Worm (Caenorhabditis elegans) whole organism, L1 larva: Measurements from ENCODE around the gene pap-2.
A peak's percentile ranks its signal among the peaks of the same experiment; 100 is the strongest.

ENCODE experiments used
- C16A3.4 ChIP-seq: fragments of 150-350 bp; optimal IDR thresholded peaks from 2 replicates; lab custom pipeline; 2014; ENCODE audit warnings: missing biosample characterization, missing genetic modification characterization
- C34B4.2 ChIP-seq: sonication (generic microtip); optimal IDR thresholded peaks from 2 replicates; lab custom pipeline; 2017; ENCODE audit warnings: mild to moderate bottlenecking, missing genetic modification characterization, missing compliant biosample characterization
- Y116A8C.19 ChIP-seq: sonication (generic microtip); optimal IDR thresholded peaks from 2 replicates; lab custom pipeline; 2016; ENCODE audit warnings: missing compliant biosample characterization, missing genetic modification characterization, borderline replicate concordance
- aha-1 ChIP-seq: fragments of 150-350 bp; optimal IDR thresholded peaks from 2 replicates; lab custom pipeline; 2014; ENCODE audit warnings: missing biosample characterization, missing genetic modification characterization
- aly-2 ChIP-seq: fragments of 150-350 bp; optimal IDR thresholded peaks from 2 replicates; lab custom pipeline; 2014; ENCODE audit warnings: missing biosample characterization, missing genetic modification characterization
- ama-1 ChIP-seq: fragments of 150-350 bp; optimal IDR thresholded peaks from 2 replicates; lab custom pipeline; 2014
- blmp-1 ChIP-seq: fragments of 150-350 bp; optimal IDR thresholded peaks from 2 replicates; lab custom pipeline; 2014; ENCODE audit warnings: missing biosample characterization, missing genetic modification characterization
- ceh-88 ChIP-seq: fragments of 200-800 bp; sonication (Bioruptor generic); IDR thresholded peaks from 2 replicates; pipeline ENCODE4 v1.3.6; 2022; ENCODE audit warnings: missing genetic modification characterization, missing compliant biosample characterization
- ceh-90 ChIP-seq: sonication (generic microtip); optimal IDR thresholded peaks from 2 replicates; lab custom pipeline; 2016; ENCODE audit warnings: missing genetic modification characterization, missing compliant biosample characterization
- dpl-1 ChIP-seq, 3 experiments: fragments of 150-350 bp in 2 of 3; sonication (generic microtip) in 1 of 3; optimal IDR thresholded peaks; 2 replicates each; lab custom pipeline; 2014 to 2017; ENCODE audit warnings: missing biosample characterization in 3 of 3, missing genetic modification characterization in 3 of 3, missing genetic modification reagents in 3 of 3
- dsc-1 ChIP-seq: sonication (generic microtip); optimal IDR thresholded peaks from 2 replicates; lab custom pipeline; 2016; ENCODE audit warnings: mild to moderate bottlenecking, missing genetic modification characterization, missing compliant biosample characterization
- efl-1 ChIP-seq, 4 experiments: fragments of 150-350 bp; optimal IDR thresholded peaks in 3 of 4; peaks in 1 of 4; 1 replicate in 1 of 4; 2 replicates in 3 of 4; lab custom pipeline; 2014; ENCODE audit warnings: missing biosample characterization in 2 of 4, missing genetic modification characterization in 2 of 4, missing genetic modification reagents in 2 of 4
- elt-2 ChIP-seq: sonication (generic microtip); optimal IDR thresholded peaks from 2 replicates; lab custom pipeline; 2016; ENCODE audit warnings: missing genetic modification characterization, mild to moderate bottlenecking, inconsistent platforms, missing compliant biosample characterization, missing genetic modification reagents
- elt-3 ChIP-seq, 6 experiments: fragments of 150-350 bp in 1 of 6; sonication (generic microtip); optimal IDR thresholded peaks; 2 replicates each; lab custom pipeline; 2017 to 2018; ENCODE audit warnings: missing biosample characterization in 6 of 6, missing genetic modification characterization in 6 of 6, inconsistent platforms in 1 of 6
- fkh-10 ChIP-seq: sonication (generic microtip); optimal IDR thresholded peaks from 2 replicates; lab custom pipeline; 2017; ENCODE audit warnings: missing biosample characterization, missing genetic modification reagents, missing genetic modification characterization
- fkh-4 ChIP-seq: sonication (generic microtip); optimal IDR thresholded peaks from 2 replicates; lab custom pipeline; 2016; ENCODE audit warnings: missing compliant biosample characterization, missing genetic modification characterization, borderline replicate concordance
- hlh-4 ChIP-seq: sonication (generic microtip); optimal IDR thresholded peaks from 2 replicates; lab custom pipeline; 2016; ENCODE audit warnings: mild to moderate bottlenecking, missing genetic modification characterization, missing compliant biosample characterization
- lin-13 ChIP-seq: fragments of 150-350 bp; optimal IDR thresholded peaks from 2 replicates; lab custom pipeline; 2014; ENCODE audit warnings: missing biosample characterization, missing genetic modification reagents, missing genetic modification characterization
- lin-35 ChIP-seq, 2 experiments: fragments of 150-350 bp; optimal IDR thresholded peaks; 2 replicates each; lab custom pipeline; 2014; ENCODE audit warnings: missing biosample characterization in 2 of 2, missing genetic modification characterization in 2 of 2, missing genetic modification reagents in 2 of 2
- lin-39 ChIP-seq: fragments of 150-350 bp; optimal IDR thresholded peaks from 2 replicates; lab custom pipeline; 2014; ENCODE audit warnings: missing biosample characterization, missing genetic modification reagents, missing genetic modification characterization
- nhr-11 ChIP-seq: fragments of 150-350 bp; optimal IDR thresholded peaks from 2 replicates; lab custom pipeline; 2014; ENCODE audit warnings: missing biosample characterization, missing genetic modification characterization
- nhr-19 ChIP-seq: fragments of 200-800 bp; sonication (Bioruptor generic); conservative IDR thresholded peaks from 2 replicates; pipeline ENCODE4 v1.3.6; 2022; ENCODE audit warnings: missing genetic modification characterization, missing compliant biosample characterization
- nhr-20 ChIP-seq: sonication (generic microtip); optimal IDR thresholded peaks from 2 replicates; lab custom pipeline; 2016; ENCODE audit warnings: mild to moderate bottlenecking, missing genetic modification characterization, missing compliant biosample characterization
- nhr-237 ChIP-seq: fragments of 150-350 bp; optimal IDR thresholded peaks from 2 replicates; lab custom pipeline; 2014; ENCODE audit warnings: missing biosample characterization, missing genetic modification characterization
- nhr-28 ChIP-seq: fragments of 150-350 bp; optimal IDR thresholded peaks from 2 replicates; lab custom pipeline; 2014; ENCODE audit warnings: missing biosample characterization, missing genetic modification characterization
- nhr-47 ChIP-seq: sonication (generic microtip); optimal IDR thresholded peaks from 2 replicates; lab custom pipeline; 2016; ENCODE audit warnings: mild to moderate bottlenecking, missing genetic modification characterization, moderate library complexity, missing compliant biosample characterization
- nhr-71 ChIP-seq: sonication (generic microtip); optimal IDR thresholded peaks from 2 replicates; lab custom pipeline; 2016; ENCODE audit warnings: mild to moderate bottlenecking, missing genetic modification characterization, moderate library complexity, missing compliant biosample characterization
- nhr-76 ChIP-seq: sonication (generic microtip); optimal IDR thresholded peaks from 2 replicates; lab custom pipeline; 2017; ENCODE audit warnings: missing biosample characterization, missing genetic modification characterization
- nhr-90 ChIP-seq: sonication (generic microtip); optimal IDR thresholded peaks from 2 replicates; lab custom pipeline; 2016; ENCODE audit warnings: mild to moderate bottlenecking, missing genetic modification characterization, missing compliant biosample characterization; ENCODE audit not compliant: poor library complexity
- rnt-1 ChIP-seq: sonication (generic microtip); optimal IDR thresholded peaks from 2 replicates; lab custom pipeline; 2016; ENCODE audit warnings: mild to moderate bottlenecking, missing genetic modification characterization, moderate library complexity, missing compliant biosample characterization
- snu-23 ChIP-seq: sonication (generic microtip); optimal IDR thresholded peaks from 2 replicates; lab custom pipeline; 2016; ENCODE audit warnings: missing genetic modification characterization, missing compliant biosample characterization
- sup-37 ChIP-seq: fragments of 200-800 bp; sonication (Bioruptor generic); optimal IDR thresholded peaks from 2 replicates; lab custom pipeline; 2018; ENCODE audit warnings: mild to moderate bottlenecking, missing genetic modification characterization, missing compliant biosample characterization
- tbx-2 ChIP-seq: sonication (generic microtip); optimal IDR thresholded peaks from 2 replicates; lab custom pipeline; 2016; ENCODE audit warnings: missing genetic modification characterization, missing compliant biosample characterization
- unc-62 ChIP-seq: fragments of 150-350 bp; optimal IDR thresholded peaks from 2 replicates; lab custom pipeline; 2014; ENCODE audit warnings: missing biosample characterization, missing genetic modification reagents, missing genetic modification characterization
- unc-86 ChIP-seq: sonication (generic microtip); optimal IDR thresholded peaks from 2 replicates; lab custom pipeline; 2016; ENCODE audit warnings: missing genetic modification characterization, missing compliant biosample characterization
- unc-98 ChIP-seq: fragments of 200-800 bp; sonication (Bioruptor generic); IDR thresholded peaks from 2 replicates; pipeline ENCODE4 v1.3.6; 2022; ENCODE audit warnings: missing genetic modification characterization, missing compliant biosample characterization
- xbp-1 ChIP-seq: sonication (generic microtip); optimal IDR thresholded peaks from 2 replicates; lab custom pipeline; 2016; ENCODE audit warnings: missing genetic modification characterization, missing compliant biosample characterization
- zip-4 ChIP-seq: fragments of 200-800 bp; sonication (Bioruptor generic); optimal IDR thresholded peaks from 2 replicates; lab custom pipeline; 2018; ENCODE audit warnings: mild to moderate bottlenecking, missing genetic modification characterization, moderate library complexity, missing compliant biosample characterization

The pap-2 gene

ce11 chrII:9600022-9600722 is 9.0 kb downstream of the pap-2 start (continued):
- TF ChIP-seq elt-3 (tag; optimal IDR thresholded peaks at IDR 0.05; lab: Kevin White, UChicago) (no peak), rnt-1 (peak; percentile 59), tbx-2 (tag; lab: Kevin White, UChicago) (no peak), lin-39 (tag; lab: Kevin White, UChicago) (peak; percentile 36), blmp-1 (tag; lab: Kevin White, UChicago) (no peak), efl-1 (optimal IDR thresholded peaks at IDR 0.05; lab: Kevin White, UChicago) (no peak), efl-1 (GFP tag; optimal IDR thresholded peaks at IDR 0.05 in 1 of 2; lab: Kevin White, UChicago) (peak in 1 of 2 experiments; percentile 37), zip-4 (GFP tag; lab: Kevin White, UChicago) (no peak), dsc-1 (tag; lab: Kevin White, UChicago) (no peak), dpl-1 (GFP tag; optimal IDR thresholded peaks at IDR 0.05; lab: Kevin White, UChicago) (no peak), lin-35 (GFP tag; optimal IDR thresholded peaks at IDR 0.05; lab: Kevin White, UChicago) (peak in 1 of 2 experiments; percentile 11), ceh-88 (no peak), ceh-90 (tag; lab: Kevin White, UChicago) (no peak), nhr-76 (tag; lab: Kevin White, UChicago) (no peak), nhr-28 (no peak), sup-37 (no peak), nhr-237 (no peak), fkh-4 (tag; lab: Kevin White, UChicago) (no peak), nhr-47 (tag; lab: Kevin White, UChicago) (no peak)

- no peak for TF ChIP-seq aha-1 (tag; lab: Kevin White, UChicago)
- no peak for TF ChIP-seq nhr-20
- peak; percentile 52 for TF ChIP-seq nhr-90
- TF ChIP-seq nhr-47 (tag; lab: Kevin White, UChicago), result no peak
- TF ChIP-seq Y116A8C.19 (tag; lab: Kevin White, UChicago), result no peak
- TF ChIP-seq lin-35 (GFP tag; optimal IDR thresholded peaks at IDR 0.05; lab: Kevin White, UChicago), result peak in 1 of 2 experiments; percentile 1
- no peak for TF ChIP-seq efl-1 (optimal IDR thresholded peaks at IDR 0.05; lab: Kevin White, UChicago)
- peak in 1 of 2 experiments; percentile 66 for TF ChIP-seq efl-1 (GFP tag; optimal IDR thresholded peaks at IDR 0.05 in 1 of 2; lab: Kevin White, UChicago)
- peak; percentile 29 for TF ChIP-seq nhr-71 (tag; lab: Kevin White, UChicago)
Measured at ce11 chrII:9597516-9598047, 11.6 kb downstream of the pap-2 start, which contains the start of gene mrpl-53. Gene mrpl-53 (plus strand): TSS chrII:9597622.

DNA sequence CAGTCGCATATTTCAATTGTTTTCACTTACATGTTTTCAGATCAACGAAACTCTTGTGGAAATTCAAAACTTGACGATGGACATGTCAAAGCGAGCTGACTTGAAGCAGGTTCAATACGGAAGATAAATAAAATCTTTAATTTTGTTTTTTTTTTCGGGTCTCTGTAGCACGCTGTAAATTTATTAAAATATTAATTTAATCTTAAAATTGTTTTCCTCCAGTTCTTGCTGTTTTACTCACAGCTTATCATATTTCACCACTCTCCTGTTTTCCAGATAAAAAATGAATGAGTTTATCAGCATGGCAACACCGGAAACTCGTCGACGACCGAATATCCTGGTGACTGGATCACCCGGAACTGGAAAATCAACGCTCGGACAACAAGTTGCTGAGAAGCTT is 12.8 kb downstream of the pap-2 start, which contains the start of gene E02H1.6:
Gene E02H1.6 (plus strand): TSS at position 301 of the 400 bp plus-strand sequence.
- TF ChIP-seq unc-98 (GFP tag; lab: Robert Waterston, UW), result no peak
- no peak for TF ChIP-seq nhr-237
- TF ChIP-seq lin-13 (GFP tag; lab: Kevin White, UChicago), result no peak
- TF ChIP-seq xbp-1 (tag; lab: Kevin White, UChicago), result no peak
- TF ChIP-seq ceh-90 (tag; lab: Kevin White, UChicago), result no peak
- TF ChIP-seq nhr-47 (tag; lab: Kevin White, UChicago), result no peak
- TF ChIP-seq hlh-4, result no peak
- no peak for TF ChIP-seq C16A3.4
- TF ChIP-seq nhr-19, result no peak
- TF ChIP-seq snu-23, result no peak

DNA sequence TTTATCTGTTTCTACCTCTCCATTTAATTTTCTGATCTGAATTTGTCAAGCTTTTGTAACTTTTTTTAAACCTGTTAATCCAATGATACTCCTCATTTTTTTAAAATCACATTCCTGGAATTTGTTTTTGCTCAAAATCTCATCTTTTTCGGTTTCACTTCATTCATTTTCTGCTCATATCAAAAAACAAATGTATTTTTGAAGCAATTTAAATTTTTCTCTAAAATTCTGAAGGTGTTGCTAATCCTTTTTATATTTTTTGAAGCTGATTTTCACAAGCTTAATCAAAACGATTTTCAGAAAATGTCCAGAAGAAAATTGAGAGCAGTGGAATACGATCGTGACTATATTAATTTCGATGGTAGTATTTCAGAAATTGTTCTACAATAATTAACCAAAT is 14.3 kb downstream of the pap-2 start, which contains the start of gene E02H1.5:
Gene E02H1.5 (plus strand): TSS at position 301 of the 400 bp plus-strand sequence.
- no peak for TF ChIP-seq fkh-10 (GFP tag; lab: Kevin White, UChicago)
- TF ChIP-seq elt-2 (tag; lab: Kevin White, UChicago), result no peak
- TF ChIP-seq nhr-11 (tag; lab: Kevin White, UChicago), result no peak
- no peak for TF ChIP-seq hlh-4
- no peak for TF ChIP-seq unc-86 (tag; lab: Kevin White, UChicago)
- TF ChIP-seq C34B4.2, result no peak
- no peak for TF ChIP-seq aly-2 (tag; lab: Kevin White, UChicago)
- no peak for TF ChIP-seq C16A3.4
- TF ChIP-seq unc-98 (GFP tag; lab: Robert Waterston, UW), result no peak
- no peak for TF ChIP-seq unc-62 (GFP tag; lab: Kevin White, UChicago)
- TF ChIP-seq ama-1, result no peak
- TF ChIP-seq elt-3 (tag; optimal IDR thresholded peaks at IDR 0.05; lab: Kevin White, UChicago), result no peak
- TF ChIP-seq nhr-20, result no peak
- TF ChIP-seq ceh-88, result no peak
- TF ChIP-seq lin-13 (GFP tag; lab: Kevin White, UChicago), result no peak
